Fruit fly (Drosophila melanogaster) whole organism, embryonic: ENCODE measurements around the gene Cpr64Ab.
A peak's percentile ranks its signal among the peaks of the same experiment; 100 is the strongest.

Source experiments
- Abd-B ChIP-seq: fragments of 200-800 bp; sonication (Bioruptor generic); optimal IDR thresholded peaks from 2 replicates; lab custom pipeline; 2018; ENCODE audit warnings: missing biosample characterization, mild to moderate bottlenecking, missing genetic modification characterization, moderate library complexity
- Ada2b ChIP-seq: fragments of 200-800 bp; sonication (Bioruptor generic); IDR thresholded peaks from 2 replicates; pipeline ENCODE4 v1.3.6; 2022; ENCODE audit warnings: missing biosample characterization, missing genetic modification characterization
- B-H1 ChIP-seq: fragments of 200-800 bp; sonication (Bioruptor generic); IDR thresholded peaks from 3 replicates; pipeline ENCODE4 v1.3.6; 2022; ENCODE audit warnings: missing biosample characterization, missing genetic modification characterization
- CG1024 ChIP-seq: fragments of 200-800 bp; sonication (Bioruptor generic); IDR thresholded peaks from 2 replicates; pipeline ENCODE4 v1.3.6; 2022; ENCODE audit warnings: missing biosample characterization, missing genetic modification characterization
- CG10979 ChIP-seq: fragments of 200-800 bp; sonication (Bioruptor generic); optimal IDR thresholded peaks from 2 replicates; lab custom pipeline; 2018; ENCODE audit warnings: missing biosample characterization, mild to moderate bottlenecking, missing genetic modification characterization, moderate library complexity
- CG13123 ChIP-seq: fragments of 200-800 bp; sonication (Bioruptor generic); optimal IDR thresholded peaks from 2 replicates; lab custom pipeline; 2016; ENCODE audit warnings: missing biosample characterization, missing genetic modification characterization
- CG13296 ChIP-seq: fragments of 200-800 bp; sonication (Bioruptor generic); optimal IDR thresholded peaks from 3 replicates; lab custom pipeline; 2018; ENCODE audit warnings: missing biosample characterization, mild to moderate bottlenecking, missing genetic modification characterization
- CG1602 ChIP-seq: fragments of 200-800 bp; sonication (Bioruptor generic); optimal IDR thresholded peaks from 3 replicates; lab custom pipeline; 2016; ENCODE audit warnings: missing biosample characterization, missing genetic modification characterization
- CG16815 ChIP-seq: fragments of 200-800 bp; sonication (Bioruptor generic); optimal IDR thresholded peaks from 3 replicates; lab custom pipeline; 2017; ENCODE audit warnings: missing biosample characterization, mild to moderate bottlenecking, missing genetic modification characterization
- CG2712 ChIP-seq: fragments of 200-800 bp; optimal IDR thresholded peaks from 3 replicates; lab custom pipeline; 2019; ENCODE audit warnings: missing biosample characterization, mild to moderate bottlenecking, missing genetic modification characterization, moderate library complexity
- CG4360 ChIP-seq: fragments of 200-800 bp; sonication (Bioruptor generic); IDR thresholded peaks from 2 replicates; pipeline ENCODE4 v1.3.6; 2022; ENCODE audit warnings: missing biosample characterization, missing genetic modification characterization
- CG8290 ChIP-seq, 3 experiments: fragments of 200-800 bp; sonication (Bioruptor generic); optimal IDR thresholded peaks; 2 replicates each; lab custom pipeline; 2016 to 2019; ENCODE audit warnings: missing biosample characterization in 3 of 3, missing genetic modification characterization in 3 of 3, mild to moderate bottlenecking in 2 of 3, moderate library complexity in 1 of 3
- CG8388 ChIP-seq: fragments of 200-800 bp; sonication (Bioruptor generic); optimal IDR thresholded peaks from 2 replicates; lab custom pipeline; 2019; ENCODE audit warnings: missing biosample characterization, mild to moderate bottlenecking, missing genetic modification characterization, moderate library complexity
- CG9437 ChIP-seq: fragments of 200-800 bp; sonication (Bioruptor generic); optimal IDR thresholded peaks from 2 replicates; lab custom pipeline; 2018; ENCODE audit warnings: missing biosample characterization, mild to moderate bottlenecking, missing genetic modification characterization
- CG9609 ChIP-seq: fragments of 200-800 bp; sonication (Bioruptor generic); optimal IDR thresholded peaks from 3 replicates; lab custom pipeline; 2016; ENCODE audit warnings: missing biosample characterization, missing genetic modification characterization
- Dad ChIP-seq: fragments of 200-800 bp; sonication (Bioruptor generic); optimal IDR thresholded peaks from 3 replicates; lab custom pipeline; 2016; ENCODE audit warnings: missing biosample characterization, missing genetic modification characterization
- Deaf1 ChIP-seq: fragments of 200-800 bp; optimal IDR thresholded peaks from 3 replicates; lab custom pipeline; 2019; ENCODE audit warnings: missing biosample characterization, mild to moderate bottlenecking, missing genetic modification characterization, moderate library complexity
- E2f1 ChIP-seq: fragments of 200-800 bp; sonication (Bioruptor generic); IDR thresholded peaks from 2 replicates; pipeline ENCODE4 v1.3.6; 2022; ENCODE audit warnings: missing biosample characterization, missing genetic modification characterization
- HLH3B ChIP-seq: fragments of 200-800 bp; sonication (Bioruptor generic); IDR thresholded peaks from 2 replicates; pipeline ENCODE4 v1.3.6; 2022; ENCODE audit warnings: missing biosample characterization, missing genetic modification characterization
- Hey ChIP-seq: fragments of 200-800 bp; sonication (Bioruptor generic); optimal IDR thresholded peaks from 3 replicates; lab custom pipeline; 2018; ENCODE audit warnings: missing biosample characterization, mild to moderate bottlenecking, missing genetic modification characterization
- Lim3 ChIP-seq: fragments of 200-800 bp; sonication (Bioruptor generic); IDR thresholded peaks from 2 replicates; pipeline ENCODE4 v1.3.6; 2022; ENCODE audit warnings: missing biosample characterization, missing genetic modification characterization
- Max ChIP-seq: fragments of 200-800 bp; sonication (Bioruptor generic); optimal IDR thresholded peaks from 2 replicates; lab custom pipeline; 2016; ENCODE audit warnings: missing biosample characterization, mild to moderate bottlenecking, missing genetic modification characterization
- Meics ChIP-seq: fragments of 200-800 bp; sonication (Bioruptor generic); optimal IDR thresholded peaks from 2 replicates; lab custom pipeline; 2017; ENCODE audit warnings: missing biosample characterization, mild to moderate bottlenecking, missing genetic modification characterization
- NC2β ChIP-seq: fragments of 200-800 bp; sonication (Bioruptor generic); optimal IDR thresholded peaks from 2 replicates; lab custom pipeline; 2016; ENCODE audit warnings: missing biosample characterization, missing genetic modification characterization
- aop ChIP-seq: fragments of 200-800 bp; sonication (Bioruptor generic); IDR thresholded peaks from 2 replicates; pipeline ENCODE4 v1.3.6; 2022; ENCODE audit warnings: missing biosample characterization, missing genetic modification characterization
- chinmo ChIP-seq: fragments of 200-800 bp; sonication (Bioruptor generic); IDR thresholded peaks from 4 replicates; pipeline ENCODE4 v1.3.6; 2022; ENCODE audit warnings: missing biosample characterization, missing genetic modification characterization; ENCODE audit not compliant: partially characterized antibody
- ci ChIP-seq: fragments of 200-800 bp; sonication (Bioruptor generic); IDR thresholded peaks from 3 replicates; pipeline ENCODE4 v1.3.6; 2022; ENCODE audit warnings: missing biosample characterization, missing genetic modification characterization
- crol ChIP-seq: fragments of 200-800 bp; sonication (Bioruptor generic); IDR thresholded peaks from 2 replicates; pipeline ENCODE4 v1.3.6; 2022; ENCODE audit warnings: missing biosample characterization, missing genetic modification characterization
- crp ChIP-seq, 2 experiments: fragments of 200-800 bp; sonication (Bioruptor generic); optimal IDR thresholded peaks; 2 replicates in 1 of 2; 3 replicates in 1 of 2; lab custom pipeline; 2017; ENCODE audit warnings: missing biosample characterization in 2 of 2, missing genetic modification characterization in 2 of 2, mild to moderate bottlenecking in 1 of 2, moderate library complexity in 1 of 2
- cwo ChIP-seq: fragments of 200-800 bp; sonication (Bioruptor generic); optimal IDR thresholded peaks from 3 replicates; lab custom pipeline; 2017; ENCODE audit warnings: missing biosample characterization, missing genetic modification characterization, mild to moderate bottlenecking, moderate library complexity, missing genetic modification reagents
- dmrt99B ChIP-seq: fragments of 200-800 bp; sonication (Bioruptor generic); optimal IDR thresholded peaks from 2 replicates; lab custom pipeline; 2018; ENCODE audit warnings: missing biosample characterization, mild to moderate bottlenecking, missing genetic modification characterization, moderate library complexity
- gce ChIP-seq: fragments of 200-800 bp; sonication (Bioruptor generic); IDR thresholded peaks from 3 replicates; pipeline ENCODE4 v1.3.6; 2022; ENCODE audit warnings: missing biosample characterization, missing genetic modification characterization
- gcm2 ChIP-seq: fragments of 200-800 bp; sonication (Bioruptor generic); optimal IDR thresholded peaks from 2 replicates; lab custom pipeline; 2016; ENCODE audit warnings: missing biosample characterization, missing genetic modification characterization
- gt ChIP-seq: fragments of 200-800 bp; sonication (Bioruptor generic); IDR thresholded peaks from 2 replicates; pipeline ENCODE4 v1.3.6; 2022; ENCODE audit warnings: missing biosample characterization, missing genetic modification characterization
- insv ChIP-seq, 2 experiments: fragments of 200-800 bp; sonication (Bioruptor generic); optimal IDR thresholded peaks; 3 replicates each; lab custom pipeline; 2016 to 2018; ENCODE audit warnings: missing biosample characterization in 2 of 2, missing genetic modification characterization in 2 of 2
- lov ChIP-seq, 2 experiments: fragments of 200-800 bp in 1 of 2; fragments of >200 bp in 1 of 2; sonication (Bioruptor generic) in 1 of 2; IDR thresholded peaks in 1 of 2; optimal IDR thresholded peaks in 1 of 2; 2 replicates in 1 of 2; 3 replicates in 1 of 2; pipeline versions ENCODE4 v1.3.6 to Lab custom; 2017 to 2022; ENCODE audit warnings: missing biosample characterization in 1 of 2, missing genetic modification characterization in 1 of 2
- mam ChIP-seq: fragments of 200-800 bp; sonication (Bioruptor generic); optimal IDR thresholded peaks from 3 replicates; lab custom pipeline; 2016; ENCODE audit warnings: missing biosample characterization, missing genetic modification characterization
- nom ChIP-seq: fragments of 200-800 bp; sonication (Bioruptor generic); optimal IDR thresholded peaks from 2 replicates; lab custom pipeline; 2017; ENCODE audit warnings: missing biosample characterization, missing genetic modification characterization, mild to moderate bottlenecking, moderate library complexity, missing genetic modification reagents
- ro ChIP-seq: fragments of 200-800 bp; sonication (Bioruptor generic); IDR thresholded peaks from 2 replicates; pipeline ENCODE4 v1.3.6; 2022; ENCODE audit warnings: missing biosample characterization, missing genetic modification characterization
- row ChIP-seq: fragments of 200-800 bp; sonication (Bioruptor generic); IDR thresholded peaks from 3 replicates; pipeline ENCODE4 v1.3.6; 2022; ENCODE audit warnings: missing biosample characterization, missing genetic modification characterization
- sc ChIP-seq, 3 experiments: fragments of >200 bp in 2 of 3; fragments of 200-800 bp in 1 of 3; sonication (Bioruptor generic) in 1 of 3; optimal IDR thresholded peaks; 2 replicates in 2 of 3; 3 replicates in 1 of 3; lab custom pipeline; 2017; ENCODE audit warnings: mild to moderate bottlenecking in 1 of 3, missing biosample characterization in 1 of 3, missing genetic modification characterization in 1 of 3, missing genetic modification reagents in 1 of 3
- sd ChIP-seq: fragments of 200-800 bp; sonication (Bioruptor generic); optimal IDR thresholded peaks from 3 replicates; lab custom pipeline; 2018; ENCODE audit warnings: missing biosample characterization, mild to moderate bottlenecking, missing genetic modification characterization, moderate library complexity
- slp2 ChIP-seq: fragments of 200-800 bp; sonication (Bioruptor generic); optimal IDR thresholded peaks from 2 replicates; lab custom pipeline; 2016; ENCODE audit warnings: missing biosample characterization, missing genetic modification characterization
- so ChIP-seq: fragments of 200-800 bp; sonication (Bioruptor generic); IDR thresholded peaks from 3 replicates; pipeline ENCODE4 v1.3.6; 2022; ENCODE audit warnings: missing biosample characterization, missing genetic modification characterization
- sr ChIP-seq: fragments of 200-800 bp; sonication (Bioruptor generic); IDR thresholded peaks from 3 replicates; pipeline ENCODE4 v1.3.6; 2022; ENCODE audit warnings: missing biosample characterization, missing genetic modification characterization
- tll ChIP-seq, 2 experiments: fragments of 200-800 bp in 1 of 2; fragments of >200 bp in 1 of 2; sonication (Bioruptor generic) in 1 of 2; optimal IDR thresholded peaks; 2 replicates each; lab custom pipeline; 2017 to 2019; ENCODE audit warnings: missing biosample characterization in 2 of 2, missing genetic modification characterization in 2 of 2, mild to moderate bottlenecking in 1 of 2, moderate library complexity in 1 of 2
- wdn ChIP-seq: fragments of 200-800 bp; sonication (Bioruptor generic); IDR thresholded peaks from 2 replicates; pipeline ENCODE4 v1.3.6; 2022; ENCODE audit warnings: missing biosample characterization, missing genetic modification characterization
- z ChIP-seq: fragments of 200-800 bp; sonication (Bioruptor generic); IDR thresholded peaks from 3 replicates; pipeline ENCODE4 v1.3.6; 2022; ENCODE audit warnings: missing biosample characterization, missing genetic modification characterization

Gene Cpr64Ab

DNA sequence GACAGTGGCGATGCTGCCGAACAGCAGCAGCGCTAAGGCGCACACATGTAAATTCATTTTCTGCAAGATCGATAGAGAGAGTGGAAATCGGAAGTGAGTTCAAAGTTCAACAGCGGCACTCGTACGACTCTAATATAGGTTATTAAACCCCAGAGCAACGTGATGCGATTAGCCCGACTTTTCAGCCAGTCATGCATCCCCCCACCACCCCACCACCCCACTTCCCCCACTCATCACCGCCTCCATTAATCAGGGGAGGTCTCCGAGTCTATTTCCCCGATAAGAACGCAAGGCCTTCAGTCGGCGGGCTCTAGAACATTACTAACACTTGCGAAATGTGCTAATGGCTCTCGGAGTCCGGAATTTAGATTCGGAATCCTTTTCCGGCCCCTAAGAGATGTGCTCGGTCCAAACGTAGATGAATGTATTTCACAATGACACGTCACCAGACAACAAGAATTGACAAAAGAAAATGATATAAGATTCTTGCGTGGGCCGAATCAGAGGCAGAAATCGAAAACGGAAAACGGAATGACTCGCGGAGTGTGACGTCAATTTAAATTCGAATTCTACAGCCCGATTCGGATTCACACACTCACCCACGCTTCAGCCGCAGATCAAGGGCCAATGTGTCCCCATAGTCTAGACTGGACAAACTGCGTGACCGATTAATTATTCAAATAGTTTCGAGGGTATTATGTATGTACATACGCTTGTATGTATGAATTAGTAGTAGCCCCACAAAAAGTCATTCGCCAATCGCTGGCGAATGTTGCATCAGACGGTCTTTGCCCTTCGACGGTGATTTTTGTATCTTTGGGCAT lies 14.5 kb upstream of the Cpr64Ab start (continued):
- TF ChIP-seq CG16815 = no peak
- no peak for TF ChIP-seq dmrt99B (tag; lab: Kevin White, UChicago)
- no peak for TF ChIP-seq crp (GFP tag; optimal IDR thresholded peaks at IDR 0.05; lab: Kevin White, UChicago)
- TF ChIP-seq CG1024 (GFP tag; lab: Robert Waterston, UW) = no peak
- TF ChIP-seq gce (GFP tag; lab: Robert Waterston, UW) = 0 out of 3 replicates have a peak, but pooled peaks have one; percentile 33
- no peak for TF ChIP-seq CG13123
- TF ChIP-seq insv (GFP tag; optimal IDR thresholded peaks at IDR 0.05; lab: Kevin White, UChicago) = no peak
- no peak for TF ChIP-seq Dad (GFP tag; lab: Kevin White, UChicago)
- peak; percentile 20 for TF ChIP-seq Deaf1 (tag; lab: Kevin White, UChicago)
- TF ChIP-seq CG8388 (GFP tag; lab: Kevin White, UChicago) = no peak
- no peak for TF ChIP-seq B-H1 (GFP tag; lab: Robert Waterston, UW)
- no peak for TF ChIP-seq gt (GFP tag; lab: Robert Waterston, UW)
- no peak for TF ChIP-seq Ada2b
- TF ChIP-seq nom (GFP tag; lab: Kevin White, UChicago) = peak; percentile 32
- TF ChIP-seq CG10979 (tag; lab: Kevin White, UChicago) = no peak
- TF ChIP-seq Abd-B (GFP tag; lab: Kevin White, UChicago) = no peak
- no peak for TF ChIP-seq slp2
- TF ChIP-seq aop (GFP tag; lab: Robert Waterston, UW) = 0 out of 2 replicates have a peak, but pooled peaks have one; percentile 41
- TF ChIP-seq Meics (GFP tag; lab: Kevin White, UChicago) = no peak
- TF ChIP-seq HLH3B = no peak
- TF ChIP-seq CG4360 (GFP tag; lab: Robert Waterston, UW) = no peak
- no peak for TF ChIP-seq Hey
- TF ChIP-seq CG1602 = no peak
- TF ChIP-seq gcm2 (GFP tag; lab: Kevin White, UChicago) = no peak
- TF ChIP-seq chinmo (GFP tag; lab: Robert Waterston, UW) = 0 out of 4 replicates have a peak, but pooled peaks have one; percentile 42
- TF ChIP-seq sd (tag; lab: Kevin White, UChicago) = peak; percentile 75
- TF ChIP-seq cwo = peak; percentile 63
- no peak for TF ChIP-seq CG8290 (GFP tag; optimal IDR thresholded peaks at IDR 0.05; lab: Kevin White, UChicago)
- TF ChIP-seq CG8290 (tag; optimal IDR thresholded peaks at IDR 0.05; lab: Kevin White, UChicago) = peak in 1 of 2 experiments; percentile 8
- no peak for TF ChIP-seq lov (optimal IDR thresholded peaks at IDR 0.05; lab: Kevin White, UChicago)
- TF ChIP-seq lov (GFP tag; IDR thresholded peaks at IDR 0.05; lab: Robert Waterston, UW) = no peak
- TF ChIP-seq sr = peak; percentile 82; the same call in 2 of the 3 replicates
- TF ChIP-seq CG13296 (GFP tag; lab: Kevin White, UChicago) = no peak
- TF ChIP-seq CG9609 (GFP tag; lab: Kevin White, UChicago) = no peak
- TF ChIP-seq ro (GFP tag; lab: Robert Waterston, UW) = no peak
- TF ChIP-seq NC2β (GFP tag; lab: Kevin White, UChicago) = no peak
- TF ChIP-seq E2f1 (GFP tag; lab: Robert Waterston, UW) = no peak
- no peak for TF ChIP-seq mam (GFP tag; lab: Kevin White, UChicago)
- TF ChIP-seq Lim3 = no peak
- no peak for TF ChIP-seq ci (GFP tag; lab: Robert Waterston, UW)
- TF ChIP-seq crol (GFP tag; lab: Robert Waterston, UW) = peak; percentile 90
- TF ChIP-seq wdn (GFP tag; lab: Robert Waterston, UW) = no peak
- no peak for TF ChIP-seq CG9437 (GFP tag; lab: Kevin White, UChicago)
- no peak for TF ChIP-seq sc (optimal IDR thresholded peaks at IDR 0.05; lab: Kevin White, UChicago)
- TF ChIP-seq sc (GFP tag; optimal IDR thresholded peaks at IDR 0.05; lab: Kevin White, UChicago) = no peak
- TF ChIP-seq z (GFP tag; lab: Robert Waterston, UW) = no peak
- no peak for TF ChIP-seq CG2712 (tag; lab: Kevin White, UChicago)
- TF ChIP-seq Max (GFP tag; lab: Kevin White, UChicago) = no peak
- no peak for TF ChIP-seq tll (GFP tag; optimal IDR thresholded peaks at IDR 0.05; lab: Kevin White, UChicago)
- TF ChIP-seq row (GFP tag; lab: Robert Waterston, UW) = no peak
- no peak for TF ChIP-seq so
